Worm (Caenorhabditis elegans) whole organism, L1 larva: Measurements from ENCODE around the gene ceh-37.

Experiments
- C16A3.4 ChIP-seq: fragments of 150-350 bp; optimal IDR thresholded peaks from 2 replicates; lab custom pipeline; 2014; ENCODE audit warnings: missing biosample characterization, missing genetic modification characterization
- skn-1 ChIP-seq: fragments of 150-350 bp; optimal IDR thresholded peaks from 2 replicates; lab custom pipeline; 2014; ENCODE audit warnings: missing biosample characterization, missing genetic modification characterization
- zag-1 ChIP-seq: fragments of 150-350 bp; optimal IDR thresholded peaks from 2 replicates; lab custom pipeline; 2014; ENCODE audit warnings: missing biosample characterization, missing genetic modification characterization

DNA sequence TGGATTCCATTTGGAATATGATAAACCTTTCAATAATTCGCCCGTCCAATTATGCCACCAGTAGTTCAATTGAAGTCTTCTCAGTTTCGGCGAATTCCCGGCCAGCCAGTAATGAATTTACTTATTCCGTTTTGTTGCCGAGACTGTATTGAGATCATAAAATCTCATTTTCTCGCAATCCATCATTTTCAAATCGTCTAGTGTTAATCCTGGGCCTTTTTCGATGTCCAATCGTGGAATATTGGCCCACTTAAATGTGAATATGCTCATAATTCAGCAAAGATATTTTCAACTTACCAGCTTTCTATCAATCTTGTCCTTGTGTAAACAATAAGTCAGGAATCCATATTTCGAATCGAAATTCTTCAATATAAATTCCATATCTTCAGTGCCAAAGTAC lies 55.2 kb downstream of the ceh-37 start:
- TF ChIP-seq C16A3.4 (tag; lab: Kevin White, UChicago) (no peak), skn-1 (tag; lab: Kevin White, UChicago) (no peak), zag-1 (tag; lab: Kevin White, UChicago) (no peak)
